Fruit fly (Drosophila melanogaster) whole organism: Measurements from ENCODE around the gene kek5.

ENCODE experiments used
- CG8478 ChIP-seq: fragments of >200 bp; optimal IDR thresholded peaks from 2 replicates; lab custom pipeline; 2018; ENCODE audit warnings: inconsistent platforms
- Dll ChIP-seq: fragments of >200 bp; optimal IDR thresholded peaks from 2 replicates; lab custom pipeline; 2017
- EcR ChIP-seq, 2 experiments: fragments of >200 bp; optimal IDR thresholded peaks; 2 replicates each; lab custom pipeline; 2017; ENCODE audit warnings: missing biosample characterization in 2 of 2, missing genetic modification characterization in 2 of 2, missing genetic modification reagents in 2 of 2
- pan ChIP-seq: fragments of >200 bp; optimal IDR thresholded peaks from 2 replicates; lab custom pipeline; 2017
- psq ChIP-seq: fragments of >200 bp; optimal IDR thresholded peaks from 2 replicates; lab custom pipeline; 2017
- usp ChIP-seq: fragments of >200 bp; optimal IDR thresholded peaks from 2 replicates; lab custom pipeline; 2017; ENCODE audit warnings: missing biosample characterization, missing genetic modification characterization, mixed read lengths

kek5 gene

dm6 chrX:19321820-19322708 is 30.9 kb upstream of the kek5 start, which contains the start of gene out:
Gene out, minus strand, starts transcription at chrX:19322106.
- TF ChIP-seq pan (lab: Kevin White, UChicago) (no peak), usp (GFP tag; lab: Kevin White, UChicago) (no peak), Dll (peak; percentile 54)

- TF ChIP-seq Dll (no peak), pan (lab: Kevin White, UChicago) (no peak), EcR (GFP tag; optimal IDR thresholded peaks at IDR 0.05; lab: Kevin White, UChicago) (no peak), CG8478 (lab: Kevin White, UChicago) (no peak), psq (lab: Kevin White, UChicago) (no peak), usp (GFP tag; lab: Kevin White, UChicago) (no peak)
Measured at dm6 chrX:19322945-19323834, 29.8 kb upstream of the kek5 start.

- TF ChIP-seq CG8478 (lab: Kevin White, UChicago) (no peak), Dll (no peak), pan (lab: Kevin White, UChicago) (no peak), EcR (GFP tag; optimal IDR thresholded peaks at IDR 0.05; lab: Kevin White, UChicago) (no peak), usp (GFP tag; lab: Kevin White, UChicago) (no peak), psq (lab: Kevin White, UChicago) (no peak)
Measured at dm6 chrX:19323835-19324133, 29.2 kb upstream of the kek5 start.

- TF ChIP-seq psq (lab: Kevin White, UChicago) = no peak
- TF ChIP-seq usp (GFP tag; lab: Kevin White, UChicago) = no peak
- no peak for TF ChIP-seq pan (lab: Kevin White, UChicago)
- no peak for TF ChIP-seq EcR (GFP tag; optimal IDR thresholded peaks at IDR 0.05; lab: Kevin White, UChicago)
- no peak for TF ChIP-seq Dll
- no peak for TF ChIP-seq CG8478 (lab: Kevin White, UChicago)
Measured at dm6 chrX:19324576-19325353, 28.2 kb upstream of the kek5 start.

dm6 chrX:19325729-19326473 is 27.1 kb upstream of the kek5 start:
- TF ChIP-seq pan (lab: Kevin White, UChicago) (no peak), psq (lab: Kevin White, UChicago) (no peak), CG8478 (lab: Kevin White, UChicago) (no peak), Dll (no peak)

dm6 chrX:19326730-19327129 is 26.3 kb upstream of the kek5 start:
- TF ChIP-seq Dll (no peak), psq (lab: Kevin White, UChicago) (no peak), usp (GFP tag; lab: Kevin White, UChicago) (no peak)

- no peak for TF ChIP-seq EcR (GFP tag; optimal IDR thresholded peaks at IDR 0.05; lab: Kevin White, UChicago)
Measured at dm6 chrX:19348222-19348621, 4.8 kb upstream of the kek5 start, which contains the start of gene nAChRalpha7. Gene nAChRalpha7, minus strand, starts transcription at chrX:19348447.

dm6 chrX:19348835-19349466 is 4.0 kb upstream of the kek5 start:
- TF ChIP-seq psq (lab: Kevin White, UChicago) (no peak), Dll (no peak), CG8478 (lab: Kevin White, UChicago) (no peak), pan (lab: Kevin White, UChicago) (no peak), EcR (GFP tag; optimal IDR thresholded peaks at IDR 0.05; lab: Kevin White, UChicago) (no peak), usp (GFP tag; lab: Kevin White, UChicago) (no peak)

- TF ChIP-seq psq (lab: Kevin White, UChicago) (no peak), CG8478 (lab: Kevin White, UChicago) (no peak), Dll (no peak), EcR (GFP tag; optimal IDR thresholded peaks at IDR 0.05; lab: Kevin White, UChicago) (no peak), usp (GFP tag; lab: Kevin White, UChicago) (no peak)
Measured at dm6 chrX:19353442-19354204, 642 bp downstream of the kek5 start.

- TF ChIP-seq pan (lab: Kevin White, UChicago) = no peak
- TF ChIP-seq EcR (GFP tag; optimal IDR thresholded peaks at IDR 0.05; lab: Kevin White, UChicago) = no peak
- no peak for TF ChIP-seq usp (GFP tag; lab: Kevin White, UChicago)
- TF ChIP-seq Dll = no peak
- no peak for TF ChIP-seq CG8478 (lab: Kevin White, UChicago)
- no peak for TF ChIP-seq psq (lab: Kevin White, UChicago)
Measured at dm6 chrX:19354628-19355101, 1.7 kb downstream of the kek5 start.
